Worm (Caenorhabditis elegans): ENCODE data around the gene smrc-1.

smrc-1 gene

DNA sequence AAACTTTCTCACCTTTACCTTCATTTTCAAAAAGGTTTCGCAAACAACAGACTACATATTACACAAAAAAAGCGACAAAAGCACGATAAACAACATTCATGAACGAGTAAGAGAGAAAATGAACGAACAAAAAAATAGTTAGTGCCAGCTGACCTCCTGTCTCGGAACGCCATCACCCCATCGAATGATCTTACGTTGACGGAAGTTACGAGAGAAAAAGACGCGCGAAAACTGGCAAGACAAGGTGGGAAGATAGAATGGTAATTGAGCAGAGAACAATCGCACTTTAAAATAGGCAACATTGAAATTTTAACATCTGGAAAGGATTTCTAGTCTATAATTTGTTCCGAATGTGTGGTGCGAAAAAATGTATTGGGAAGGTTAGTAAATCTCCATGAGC, 29.5 kb downstream of the smrc-1 start:
- no peak for TF ChIP-seq nhr-232 (tag; optimal IDR thresholded peaks at IDR 0.05)
- TF ChIP-seq unc-3 (GFP tag; conservative IDR thresholded peaks at IDR 0.05) = no peak
- TF ChIP-seq unc-3 (tag; optimal IDR thresholded peaks at IDR 0.05) = no peak
- no peak for TF ChIP-seq nhr-11 (tag; optimal IDR thresholded peaks at IDR 0.05)
- no peak for TF ChIP-seq lim-6 (tag; optimal IDR thresholded peaks at IDR 0.05)
- no peak for TF ChIP-seq ceh-34 (tag; optimal IDR thresholded peaks at IDR 0.05)
- TF ChIP-seq pax-1 (tag; optimal IDR thresholded peaks at IDR 0.05) = no peak
- TF ChIP-seq pha-4 (tag; optimal IDR thresholded peaks at IDR 0.05) = no peak
- TF ChIP-seq F13H6.1 (tag; optimal IDR thresholded peaks at IDR 0.05) = no peak
- TF ChIP-seq unc-42 (tag; optimal IDR thresholded peaks at IDR 0.05) = no peak
- TF ChIP-seq ceh-18 (tag; optimal IDR thresholded peaks at IDR 0.05) = no peak
- no peak for TF ChIP-seq npax-4 (tag; optimal IDR thresholded peaks at IDR 0.05)
- no peak for TF ChIP-seq C08G9.2 (tag; optimal IDR thresholded peaks at IDR 0.05)
- no peak for TF ChIP-seq ceh-48 (tag; optimal IDR thresholded peaks at IDR 0.05)
- TF ChIP-seq elt-2 (tag; optimal IDR thresholded peaks at IDR 0.05) = no peak
- TF ChIP-seq pros-1 (tag; optimal IDR thresholded peaks at IDR 0.05) = no peak
- no peak for TF ChIP-seq dmd-4 (tag; optimal IDR thresholded peaks at IDR 0.05; ENCODE audit: borderline replicate concordance)
- TF ChIP-seq ahr-1 (tag; optimal IDR thresholded peaks at IDR 0.05) = no peak

DNA sequence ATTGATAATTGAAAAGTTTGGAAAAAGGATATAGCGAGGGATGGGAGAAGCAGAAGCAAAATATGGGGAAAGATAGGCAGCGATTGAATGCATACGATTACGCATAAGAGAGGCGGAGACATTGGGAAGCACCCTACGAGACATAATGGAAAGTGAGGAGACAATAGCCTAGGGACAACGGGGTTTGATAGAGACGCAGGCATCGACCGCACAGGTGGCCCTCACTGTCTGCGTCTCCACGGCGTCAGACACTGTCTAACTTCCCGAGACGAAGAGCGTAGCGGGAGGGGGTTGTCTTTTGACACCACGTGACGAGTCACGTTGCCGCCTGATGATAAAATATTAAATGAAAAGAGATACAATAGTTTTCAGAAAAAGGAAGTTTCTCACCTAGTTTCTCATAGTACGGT, 30.3 kb downstream of the smrc-1 start:
- TF ChIP-seq ceh-14 (tag; optimal IDR thresholded peaks at IDR 0.05) = peak; percentile 9
- no peak for TF ChIP-seq fkh-10 (GFP tag; optimal IDR thresholded peaks at IDR 0.05)
- no peak for TF ChIP-seq ceh-24 (tag; optimal IDR thresholded peaks at IDR 0.05)
- TF ChIP-seq ceh-19 (GFP tag; optimal IDR thresholded peaks at IDR 0.05) = no peak
- TF ChIP-seq npax-4 (tag; optimal IDR thresholded peaks at IDR 0.05) = no peak
- peak; percentile 54 for TF ChIP-seq pros-1 (tag; optimal IDR thresholded peaks at IDR 0.05)
- peak; percentile 17 for TF ChIP-seq ref-2 (tag; optimal IDR thresholded peaks at IDR 0.05)
- peak; percentile 46 for TF ChIP-seq ceh-18 (tag; optimal IDR thresholded peaks at IDR 0.05)
- TF ChIP-seq elt-2 (tag; optimal IDR thresholded peaks at IDR 0.05) = peak; percentile 39
- peak; percentile 65 for TF ChIP-seq ceh-31 (tag; optimal IDR thresholded peaks at IDR 0.05)
- TF ChIP-seq nhr-11 (tag; optimal IDR thresholded peaks at IDR 0.05) = no peak
- peak; percentile 47 for TF ChIP-seq ets-4 (tag; optimal IDR thresholded peaks at IDR 0.05)
- TF ChIP-seq nfya-1 (tag; optimal IDR thresholded peaks at IDR 0.05) = peak; percentile 62
- TF ChIP-seq ceh-45 (GFP tag; IDR thresholded peaks at IDR 0.05) = no peak
- TF ChIP-seq ceh-34 (tag; optimal IDR thresholded peaks at IDR 0.05) = peak; percentile 27
- peak; percentile 53 for TF ChIP-seq rnt-1 (tag; optimal IDR thresholded peaks at IDR 0.05)
- peak; percentile 88 for TF ChIP-seq unc-55 (GFP tag; optimal IDR thresholded peaks at IDR 0.05)
- peak; percentile 57 for TF ChIP-seq tbx-2 (tag; optimal IDR thresholded peaks at IDR 0.05)
- TF ChIP-seq hlh-30 (tag; optimal IDR thresholded peaks at IDR 0.05; ENCODE audit: insufficient read depth) = peak; percentile 96
- TF ChIP-seq fkh-6 (tag; optimal IDR thresholded peaks at IDR 0.05) = no peak
- TF ChIP-seq pat-9 (tag; optimal IDR thresholded peaks at IDR 0.05) = no peak
- TF ChIP-seq pqm-1 (tag; optimal IDR thresholded peaks at IDR 0.05) = no peak

DNA sequence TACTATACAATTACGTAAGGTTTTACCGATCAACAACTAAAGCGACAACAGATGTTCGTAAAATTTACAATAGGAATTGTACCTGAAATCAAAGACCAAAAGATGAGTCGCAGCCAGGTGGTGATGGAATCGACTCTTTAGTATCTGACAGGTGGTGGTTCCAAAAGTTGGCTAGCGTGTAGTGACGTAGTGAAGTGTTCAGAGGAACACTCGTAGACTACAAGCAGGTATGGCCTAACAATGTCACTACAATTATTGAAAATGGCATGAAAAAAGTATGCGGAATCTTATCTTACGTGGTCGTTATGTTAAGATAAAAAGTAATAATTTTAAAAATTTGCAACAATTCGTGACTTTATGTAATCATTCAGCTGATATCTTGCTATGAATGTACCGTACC, 30.7 kb downstream of the smrc-1 start:
- TF ChIP-seq sdc-2 (tag; optimal IDR thresholded peaks at IDR 0.05) (no peak), Y22D7AL.16 (tag; optimal IDR thresholded peaks at IDR 0.05) (no peak), hlh-30 (tag; optimal IDR thresholded peaks at IDR 0.05; ENCODE audit: insufficient read depth) (no peak), ztf-16 (tag; optimal IDR thresholded peaks at IDR 0.05) (no peak)

DNA sequence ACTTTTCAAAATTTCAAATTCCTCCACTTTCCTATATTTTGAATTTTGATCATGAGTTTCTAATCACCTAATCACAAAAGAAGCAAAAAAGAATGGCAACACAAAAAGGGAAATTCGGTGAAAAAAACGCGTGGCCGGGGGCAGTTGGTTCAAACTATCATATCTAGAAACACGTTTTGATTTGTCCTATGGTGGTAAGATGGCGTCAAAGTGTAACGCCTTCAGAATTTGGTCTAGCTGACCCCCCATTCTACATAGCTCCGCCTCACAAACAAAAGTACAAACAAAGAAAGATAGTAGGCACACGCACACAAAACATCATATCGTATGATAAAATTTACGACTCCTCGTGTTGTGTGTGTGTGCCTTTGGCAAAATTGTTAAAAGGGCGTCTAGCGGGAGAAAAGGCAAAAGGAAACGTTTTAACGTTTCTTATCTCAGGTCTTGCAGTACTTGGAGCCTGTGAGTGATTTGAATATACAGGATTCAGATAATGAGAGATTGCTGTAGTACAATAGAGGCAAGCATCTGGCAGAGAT, 31.3 kb downstream of the smrc-1 start:
- no peak for TF ChIP-seq ceh-19 (GFP tag; optimal IDR thresholded peaks at IDR 0.05)
- no peak for TF ChIP-seq madf-2 (tag; optimal IDR thresholded peaks at IDR 0.05)
- TF ChIP-seq elt-2 (tag; optimal IDR thresholded peaks at IDR 0.05) = peak; percentile 49

Measured in whole organism, late embryonic.